Fruit fly (Drosophila melanogaster): ENCODE measurements around the gene Task6.

Task6 gene

DNA sequence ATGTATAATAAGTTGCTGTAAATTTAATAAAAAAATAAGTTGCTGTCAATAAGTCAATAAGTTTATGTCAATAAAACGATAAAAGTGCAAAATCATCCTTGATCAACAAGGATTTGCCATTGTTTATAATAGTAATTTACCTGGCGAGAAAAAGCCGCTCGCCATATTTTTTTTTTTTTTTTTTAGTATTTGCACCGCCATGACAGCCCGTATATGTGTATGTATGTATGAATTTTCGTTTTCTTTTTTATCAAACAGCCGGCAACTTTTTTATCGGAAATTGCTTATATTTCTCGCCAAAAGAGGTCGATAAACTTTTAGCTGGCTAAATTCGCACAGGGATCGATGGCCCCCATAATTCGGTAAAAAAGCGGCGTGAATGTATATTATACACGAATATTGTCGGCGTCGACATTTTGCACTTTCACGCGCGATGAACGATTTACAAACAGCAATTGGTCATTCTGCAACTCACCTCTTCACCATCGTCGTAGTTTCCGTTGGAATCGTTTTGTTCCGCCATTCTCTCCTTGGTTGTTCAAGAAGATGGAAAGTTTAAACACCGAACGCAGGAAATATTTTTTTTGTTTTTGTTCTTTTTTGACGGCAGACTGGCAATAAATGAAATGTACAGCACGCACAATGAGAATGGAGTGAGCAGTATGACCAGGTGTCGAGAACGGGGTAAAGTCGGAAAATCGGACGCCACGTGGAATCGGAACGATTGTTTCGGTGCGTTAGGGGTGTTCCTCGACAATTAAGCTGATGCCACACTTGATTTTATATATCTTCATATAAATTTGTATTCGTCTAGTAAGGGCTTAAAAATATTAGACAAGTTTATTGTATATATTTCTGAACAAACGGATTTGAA, 14.2 kb downstream of the Task6 start, which contains the start of gene Hrb87F (continued):
- peak; percentile 98 for TF ChIP-seq CG17802 (tag; optimal IDR thresholded peaks at IDR 0.05)
- TF ChIP-seq ro (GFP tag; IDR thresholded peaks at IDR 0.05) = no peak
- no peak for TF ChIP-seq salm (tag; optimal IDR thresholded peaks at IDR 0.05)
- TF ChIP-seq Bgb (GFP tag; IDR thresholded peaks at IDR 0.05; ENCODE audit: partially characterized antibody) = peak; percentile 19; the same call in 1 of the 2 replicates
- peak; percentile 81; the same call in 1 of the 3 replicates for TF ChIP-seq CG34422 (GFP tag; IDR thresholded peaks at IDR 0.05)
- no peak for TF ChIP-seq pum (GFP tag; optimal IDR thresholded peaks at IDR 0.05)
- TF ChIP-seq CG9215 (GFP tag; IDR thresholded peaks at IDR 0.05) = peak; percentile 12; the same call in 1 of the 2 replicates
- TF ChIP-seq dpn (GFP tag; optimal IDR thresholded peaks at IDR 0.05) = no peak
- TF ChIP-seq mam (GFP tag; optimal IDR thresholded peaks at IDR 0.05) = no peak
- 0 out of 2 replicates have a peak, but pooled peaks have one; percentile 9 for TF ChIP-seq bbx (GFP tag; IDR thresholded peaks at IDR 0.05; ENCODE audit: partially characterized antibody)
- no peak for TF ChIP-seq tgo (GFP tag; IDR thresholded peaks at IDR 0.05)
- TF ChIP-seq Dip3 (GFP tag; optimal IDR thresholded peaks at IDR 0.05) = no peak
- peak; percentile 82 for TF ChIP-seq CG12659 (GFP tag; optimal IDR thresholded peaks at IDR 0.05)
- no peak for TF ChIP-seq HmgD (GFP tag; optimal IDR thresholded peaks at IDR 0.05)
- TF ChIP-seq row (GFP tag; IDR thresholded peaks at IDR 0.05) = peak; percentile 86
- peak; percentile 67 for TF ChIP-seq CG9932 (GFP tag; IDR thresholded peaks at IDR 0.05)
- TF ChIP-seq grn (GFP tag; optimal IDR thresholded peaks at IDR 0.05) = no peak
- peak; percentile 15 for TF ChIP-seq cad (GFP tag; optimal IDR thresholded peaks at IDR 0.05)
- TF ChIP-seq Mes4 (GFP tag; optimal IDR thresholded peaks at IDR 0.05) = no peak
- no peak for TF ChIP-seq CG30431 (GFP tag; optimal IDR thresholded peaks at IDR 0.05)
- TF ChIP-seq gsb-n (tag; optimal IDR thresholded peaks at IDR 0.05) = no peak
- no peak for TF ChIP-seq mld (GFP tag; IDR thresholded peaks at IDR 0.05; ENCODE audit: partially characterized antibody)
- 0 out of 3 replicates have a peak, but pooled peaks have one; percentile 11 for TF ChIP-seq CG7357 (GFP tag; IDR thresholded peaks at IDR 0.05)
- TF ChIP-seq Med (GFP tag) = peak; percentile 77
- no peak for TF ChIP-seq fd64A (GFP tag; optimal IDR thresholded peaks at IDR 0.05)
- TF ChIP-seq Fer3 (tag; optimal IDR thresholded peaks at IDR 0.05) = no peak
- no peak for TF ChIP-seq chm (GFP tag; IDR thresholded peaks at IDR 0.05)
- TF ChIP-seq zfh1 (GFP tag; IDR thresholded peaks at IDR 0.05) = 0 out of 3 replicates have a peak, but pooled peaks have one; percentile 60
- TF ChIP-seq CG11504 (tag; optimal IDR thresholded peaks at IDR 0.05) = no peak
- peak; percentile 52; the same call in 1 of the 3 replicates for TF ChIP-seq ci (GFP tag; IDR thresholded peaks at IDR 0.05)
- TF ChIP-seq schlank (tag; optimal IDR thresholded peaks at IDR 0.05) = no peak
- no peak for TF ChIP-seq CG2875 (GFP tag; optimal IDR thresholded peaks at IDR 0.05)
- no peak for TF ChIP-seq CG9876 (GFP tag; optimal IDR thresholded peaks at IDR 0.05)
- TF ChIP-seq so (GFP tag; IDR thresholded peaks at IDR 0.05) = no peak
- TF ChIP-seq crp (GFP tag; optimal IDR thresholded peaks at IDR 0.05) = no peak
- 0 out of 2 replicates have a peak, but pooled peaks have one; percentile 19 for TF ChIP-seq esg (GFP tag; conservative IDR thresholded peaks at IDR 0.05)
- no peak for TF ChIP-seq CG32767 (GFP tag; IDR thresholded peaks at IDR 0.05)
- no peak for TF ChIP-seq dysf (GFP tag; IDR thresholded peaks at IDR 0.05)
- no peak for TF ChIP-seq CG2889 (GFP tag; IDR thresholded peaks at IDR 0.05)
- TF ChIP-seq pfk (GFP tag; optimal IDR thresholded peaks at IDR 0.05) = peak; percentile 91
- TF ChIP-seq CG10267 (tag; optimal IDR thresholded peaks at IDR 0.05) = no peak
- TF ChIP-seq br (optimal IDR thresholded peaks at IDR 0.05) = no peak
- no peak for TF ChIP-seq sens-2 (GFP tag; IDR thresholded peaks at IDR 0.05)
- TF ChIP-seq CG8478 (optimal IDR thresholded peaks at IDR 0.05) = no peak
- TF ChIP-seq Ets65A (GFP tag) = peak; percentile 89
- peak; percentile 7; the same call in 1 of the 2 replicates for TF ChIP-seq ranshi (GFP tag; IDR thresholded peaks at IDR 0.05)
- TF ChIP-seq CG3847 (GFP tag; IDR thresholded peaks at IDR 0.05) = peak; percentile 14; the same call in 1 of the 2 replicates
- no peak for TF ChIP-seq fru (optimal IDR thresholded peaks at IDR 0.05)
- no peak for TF ChIP-seq vfl (GFP tag; optimal IDR thresholded peaks at IDR 0.05)
- TF ChIP-seq ab (GFP tag; optimal IDR thresholded peaks at IDR 0.05) = no peak
- TF ChIP-seq hb (GFP tag; IDR thresholded peaks at IDR 0.05; ENCODE audit: partially characterized antibody) = no peak
